Worm (Caenorhabditis elegans): ENCODE data around the gene nhr-205.

- TF ChIP-seq nhr-28 (tag; optimal IDR thresholded peaks at IDR 0.05), result no peak
- no peak for TF ChIP-seq unc-62 (GFP tag; optimal IDR thresholded peaks at IDR 0.05)
- TF ChIP-seq flh-1 (GFP tag; optimal IDR thresholded peaks at IDR 0.05), result no peak
Measured at ce11 chrV:10114329-10114728, 32.8 kb upstream of the nhr-205 start, which contains the start of gene cht-5.

Measured in whole organism, mixed stage, embryonic.